Fruit fly (Drosophila melanogaster) whole organism, pupa: ENCODE measurements around the gene CG9593.

Experiments used
- CG12605 ChIP-seq: fragments of 200-800 bp; sonication (Bioruptor generic); IDR thresholded peaks from 2 replicates; pipeline ENCODE4 v1.3.6; 2022; ENCODE audit warnings: missing biosample characterization, missing genetic modification characterization
- CG13204 ChIP-seq: fragments of 200-800 bp; sonication (Bioruptor generic); optimal IDR thresholded peaks from 2 replicates; lab custom pipeline; 2018; ENCODE audit warnings: missing biosample characterization, mild to moderate bottlenecking, missing genetic modification characterization, moderate library complexity
- CG14655 ChIP-seq: fragments of 200-800 bp; sonication (Bioruptor generic); optimal IDR thresholded peaks from 3 replicates; lab custom pipeline; 2017; ENCODE audit warnings: mild to moderate bottlenecking, missing biosample characterization, missing genetic modification reagents, missing genetic modification characterization
- CG15710 ChIP-seq: fragments of 200-800 bp; sonication (Bioruptor generic); optimal IDR thresholded peaks from 2 replicates; lab custom pipeline; 2018; ENCODE audit warnings: missing biosample characterization, mild to moderate bottlenecking, missing genetic modification characterization, moderate library complexity
- CG32121 ChIP-seq: fragments of 200-800 bp; sonication (Bioruptor generic); IDR thresholded peaks from 2 replicates; pipeline ENCODE4 v1.3.6; 2022; ENCODE audit warnings: missing biosample characterization, missing genetic modification characterization
- CG34367 ChIP-seq: fragments of 200-800 bp; sonication (Bioruptor generic); optimal IDR thresholded peaks from 2 replicates; lab custom pipeline; 2018; ENCODE audit warnings: missing biosample characterization, mild to moderate bottlenecking, missing genetic modification characterization
- CG8159 ChIP-seq: fragments of 200-800 bp; sonication (Bioruptor generic); optimal IDR thresholded peaks from 3 replicates; lab custom pipeline; 2018; ENCODE audit warnings: missing biosample characterization, mild to moderate bottlenecking, missing genetic modification characterization, moderate library complexity
- D1 ChIP-seq: fragments of 200-800 bp; sonication (Bioruptor generic); optimal IDR thresholded peaks from 2 replicates; lab custom pipeline; 2018; ENCODE audit warnings: missing biosample characterization, mild to moderate bottlenecking, missing genetic modification characterization, moderate library complexity
- EcR ChIP-seq: fragments of 200-800 bp; sonication (Bioruptor generic); optimal IDR thresholded peaks from 3 replicates; lab custom pipeline; 2019; ENCODE audit warnings: missing biosample characterization, missing genetic modification characterization, mild to moderate bottlenecking, moderate library complexity, missing genetic modification reagents
- Pif1A ChIP-seq: fragments of 200-800 bp; sonication (Bioruptor generic); optimal IDR thresholded peaks from 3 replicates; lab custom pipeline; 2016; ENCODE audit warnings: missing biosample characterization, missing genetic modification characterization
- Snoo ChIP-seq: fragments of 200-800 bp; sonication (Bioruptor generic); optimal IDR thresholded peaks from 3 replicates; lab custom pipeline; 2017; ENCODE audit warnings: missing biosample characterization, mild to moderate bottlenecking, missing genetic modification characterization, inconsistent platforms
- fd96Ca ChIP-seq: fragments of 200-800 bp; sonication (Bioruptor generic); IDR thresholded peaks from 3 replicates; pipeline ENCODE4 v1.3.6; 2022; ENCODE audit warnings: missing biosample characterization, missing genetic modification characterization
- gl ChIP-seq: fragments of 200-800 bp; sonication (Bioruptor generic); optimal IDR thresholded peaks from 2 replicates; lab custom pipeline; 2018; ENCODE audit warnings: missing biosample characterization, mild to moderate bottlenecking, missing genetic modification characterization
- rn ChIP-seq: fragments of 200-800 bp; sonication (Bioruptor generic); IDR thresholded peaks from 2 replicates; pipeline ENCODE4 v1.3.6; 2022; ENCODE audit warnings: missing biosample characterization, missing genetic modification characterization

DNA sequence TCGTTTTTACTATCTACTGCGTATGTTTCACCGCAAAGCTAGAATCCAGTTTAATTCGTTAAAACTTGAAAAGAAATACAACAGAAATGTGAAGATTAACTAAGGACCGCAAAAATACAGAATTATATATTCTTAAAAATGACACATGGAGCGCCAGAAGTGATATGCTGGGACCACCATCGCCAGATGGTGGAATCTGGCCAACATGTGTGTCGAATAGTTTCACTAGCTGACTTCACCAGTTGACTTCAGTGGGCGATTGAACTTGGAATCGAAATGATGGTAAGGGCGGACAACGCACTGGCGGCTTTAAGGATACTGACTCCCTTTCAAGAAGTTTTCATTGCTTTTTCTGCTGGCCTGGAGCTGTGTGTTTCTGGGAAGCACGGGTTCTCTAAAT, at the start of gene CG9593:
- no peak for TF ChIP-seq gl (tag; lab: Kevin White, UChicago)
- no peak for TF ChIP-seq CG12605
- no peak for TF ChIP-seq Snoo
- no peak for TF ChIP-seq EcR (GFP tag; lab: Kevin White, UChicago)
- no peak for TF ChIP-seq Pif1A (GFP tag; lab: Kevin White, UChicago)
- no peak for TF ChIP-seq rn (GFP tag; lab: Robert Waterston, UW)
- TF ChIP-seq CG15710 (tag; lab: Kevin White, UChicago) = no peak
- TF ChIP-seq CG34367 (tag; lab: Kevin White, UChicago) = no peak
- no peak for TF ChIP-seq CG32121 (GFP tag; lab: Robert Waterston, UW)
- no peak for TF ChIP-seq CG8159 (tag; lab: Kevin White, UChicago)
- no peak for TF ChIP-seq D1
- no peak for TF ChIP-seq CG13204
- TF ChIP-seq CG14655 (GFP tag; lab: Kevin White, UChicago) = no peak
- no peak for TF ChIP-seq fd96Ca (GFP tag; lab: Robert Waterston, UW)
